Worm (Caenorhabditis elegans) whole organism, early embryonic: ENCODE measurements around the gene srbc-42.

Experiments used
- B0310.2 ChIP-seq: sonication (generic microtip); optimal IDR thresholded peaks from 2 replicates; lab custom pipeline; 2016; ENCODE audit warnings: mild to moderate bottlenecking, missing genetic modification characterization, missing compliant biosample characterization
- F13C5.2 ChIP-seq: sonication (generic microtip); optimal IDR thresholded peaks from 2 replicates; lab custom pipeline; 2017; ENCODE audit warnings: mild to moderate bottlenecking, missing genetic modification characterization, inconsistent platforms, missing compliant biosample characterization
- aly-1 ChIP-seq: sonication (generic microtip); optimal IDR thresholded peaks from 2 replicates; lab custom pipeline; 2016; ENCODE audit warnings: missing genetic modification characterization, missing compliant biosample characterization
- ama-1 ChIP-seq: fragments of 150-350 bp; optimal IDR thresholded peaks from 2 replicates; lab custom pipeline; 2014
- ceh-13 ChIP-seq: fragments of 200-800 bp; sonication (Bioruptor generic); optimal IDR thresholded peaks from 2 replicates; lab custom pipeline; 2018; ENCODE audit warnings: mild to moderate bottlenecking, missing genetic modification characterization, missing compliant biosample characterization
- ceh-36 ChIP-seq: sonication (generic microtip); optimal IDR thresholded peaks from 2 replicates; lab custom pipeline; 2016; ENCODE audit warnings: missing genetic modification characterization, inconsistent platforms, missing compliant biosample characterization
- ets-7 ChIP-seq: sonication (generic microtip); optimal IDR thresholded peaks from 2 replicates; lab custom pipeline; 2016; ENCODE audit warnings: missing genotype, missing genetic modification characterization, missing compliant biosample characterization
- flt-1 ChIP-seq: fragments of 200-800 bp; sonication (Bioruptor generic); IDR thresholded peaks from 2 replicates; pipeline ENCODE4 v1.3.6; 2022; ENCODE audit warnings: missing genetic modification characterization, missing compliant biosample characterization
- hmbx-1 ChIP-seq: sonication (generic microtip); optimal IDR thresholded peaks from 2 replicates; lab custom pipeline; 2016; ENCODE audit warnings: mild to moderate bottlenecking, missing genetic modification characterization, missing compliant biosample characterization
- hmg-4 ChIP-seq: fragments of 200-800 bp; sonication (Bioruptor generic); optimal IDR thresholded peaks from 2 replicates; lab custom pipeline; 2018; ENCODE audit warnings: mild to moderate bottlenecking, missing genetic modification characterization, missing compliant biosample characterization
- hnd-1 ChIP-seq: sonication (generic microtip); optimal IDR thresholded peaks from 2 replicates; lab custom pipeline; 2016; ENCODE audit warnings: missing genetic modification characterization, missing compliant biosample characterization
- pes-1 ChIP-seq: fragments of 200-800 bp; sonication (Bioruptor generic); IDR thresholded peaks from 2 replicates; pipeline ENCODE4 v1.3.6; 2022; ENCODE audit warnings: missing genetic modification reagents, missing genetic modification characterization, missing compliant biosample characterization
- scrt-1 ChIP-seq: fragments of 200-800 bp; sonication (Bioruptor generic); IDR thresholded peaks from 2 replicates; pipeline ENCODE4 v1.3.6; 2022; ENCODE audit warnings: missing genetic modification characterization, missing compliant biosample characterization
- sea-1 ChIP-seq: fragments of 200-800 bp; sonication (Bioruptor generic); conservative IDR thresholded peaks from 2 replicates; pipeline ENCODE4 v1.3.6; 2022; ENCODE audit warnings: missing genetic modification characterization, missing compliant biosample characterization
- tbx-11 ChIP-seq: fragments of 200-800 bp; sonication (Bioruptor generic); IDR thresholded peaks from 2 replicates; pipeline ENCODE4 v1.3.6; 2022; ENCODE audit warnings: missing genetic modification characterization, missing compliant biosample characterization
- tbx-37 ChIP-seq: fragments of 200-800 bp; sonication (Bioruptor generic); conservative IDR thresholded peaks from 2 replicates; pipeline ENCODE4 v1.3.6; 2022; ENCODE audit warnings: missing genetic modification reagents, missing genetic modification characterization, missing compliant biosample characterization
- tra-4 ChIP-seq: sonication (generic microtip); optimal IDR thresholded peaks from 2 replicates; lab custom pipeline; 2017; ENCODE audit warnings: missing genetic modification characterization, missing compliant biosample characterization

srbc-42 gene

ce11 chrV:2206181-2206580 lies 15.2 kb upstream of the srbc-42 start, which contains the start of gene srt-40:
Gene srt-40, minus strand, starts transcription at chrV:2206281.
- TF ChIP-seq hmg-4 (GFP tag; lab: Kevin White, UChicago) (no peak), B0310.2 (tag; lab: Kevin White, UChicago) (no peak), ama-1 (lab: Kevin White, UChicago) (no peak), sea-1 (no peak), F13C5.2 (tag; lab: Kevin White, UChicago) (no peak), scrt-1 (GFP tag; lab: Robert Waterston, UW) (no peak), pes-1 (GFP tag; lab: Robert Waterston, UW) (no peak), hmbx-1 (tag; lab: Kevin White, UChicago) (no peak), aly-1 (no peak), tbx-11 (GFP tag; lab: Robert Waterston, UW) (no peak), flt-1 (GFP tag; lab: Robert Waterston, UW) (no peak), ets-7 (tag; lab: Kevin White, UChicago) (no peak), hnd-1 (no peak), ceh-36 (tag; lab: Kevin White, UChicago) (no peak)

ce11 chrV:2204080-2204479 lies 13.1 kb upstream of the srbc-42 start, which contains the start of gene cyp-33C12:
Gene cyp-33C12, minus strand, starts transcription at chrV:2204400.
- TF ChIP-seq ceh-13 (GFP tag; lab: Kevin White, UChicago): no peak
- no peak for TF ChIP-seq ama-1 (lab: Kevin White, UChicago)

ce11 chrV:2201240-2201639 lies 10.2 kb upstream of the srbc-42 start, which contains the start of gene cyp-32B1:
Gene cyp-32B1, minus strand, starts transcription at chrV:2201415.
- TF ChIP-seq hmg-4 (GFP tag; lab: Kevin White, UChicago) (no peak), B0310.2 (tag; lab: Kevin White, UChicago) (no peak), flt-1 (GFP tag; lab: Robert Waterston, UW) (no peak), hnd-1 (no peak), scrt-1 (GFP tag; lab: Robert Waterston, UW) (no peak), F13C5.2 (tag; lab: Kevin White, UChicago) (no peak), ama-1 (lab: Kevin White, UChicago) (no peak), ets-7 (tag; lab: Kevin White, UChicago) (no peak), pes-1 (GFP tag; lab: Robert Waterston, UW) (no peak), tbx-11 (GFP tag; lab: Robert Waterston, UW) (no peak), aly-1 (no peak), sea-1 (no peak), ceh-36 (tag; lab: Kevin White, UChicago) (no peak), ceh-13 (GFP tag; lab: Kevin White, UChicago) (no peak), hmbx-1 (tag; lab: Kevin White, UChicago) (no peak), tra-4 (no peak)

ce11 chrV:2200402-2200801 lies 9.4 kb upstream of the srbc-42 start:
- no peak for TF ChIP-seq pes-1 (GFP tag; lab: Robert Waterston, UW)
- TF ChIP-seq F13C5.2 (tag; lab: Kevin White, UChicago): no peak
- TF ChIP-seq ceh-36 (tag; lab: Kevin White, UChicago): no peak
- TF ChIP-seq hmg-4 (GFP tag; lab: Kevin White, UChicago): no peak
- no peak for TF ChIP-seq tra-4
- TF ChIP-seq ceh-13 (GFP tag; lab: Kevin White, UChicago): no peak
- TF ChIP-seq ets-7 (tag; lab: Kevin White, UChicago): no peak
- TF ChIP-seq hnd-1: no peak
- no peak for TF ChIP-seq flt-1 (GFP tag; lab: Robert Waterston, UW)
- TF ChIP-seq sea-1: no peak

- TF ChIP-seq ceh-36 (tag; lab: Kevin White, UChicago) (no peak), hnd-1 (no peak), flt-1 (GFP tag; lab: Robert Waterston, UW) (no peak), pes-1 (GFP tag; lab: Robert Waterston, UW) (no peak), B0310.2 (tag; lab: Kevin White, UChicago) (no peak), F13C5.2 (tag; lab: Kevin White, UChicago) (no peak), ceh-13 (GFP tag; lab: Kevin White, UChicago) (no peak), tbx-11 (GFP tag; lab: Robert Waterston, UW) (no peak)
Measured at ce11 chrV:2199594-2199993, 8.6 kb upstream of the srbc-42 start.

- TF ChIP-seq tbx-37 (GFP tag; lab: Robert Waterston, UW) (no peak), hmbx-1 (tag; lab: Kevin White, UChicago) (no peak), tbx-11 (GFP tag; lab: Robert Waterston, UW) (no peak), hmg-4 (GFP tag; lab: Kevin White, UChicago) (no peak), tra-4 (no peak), ama-1 (lab: Kevin White, UChicago) (no peak), hnd-1 (no peak), pes-1 (GFP tag; lab: Robert Waterston, UW) (no peak), B0310.2 (tag; lab: Kevin White, UChicago) (no peak), scrt-1 (GFP tag; lab: Robert Waterston, UW) (no peak), F13C5.2 (tag; lab: Kevin White, UChicago) (no peak), flt-1 (GFP tag; lab: Robert Waterston, UW) (no peak), aly-1 (no peak), ceh-36 (tag; lab: Kevin White, UChicago) (no peak), ets-7 (tag; lab: Kevin White, UChicago) (no peak), ceh-13 (GFP tag; lab: Kevin White, UChicago) (no peak), sea-1 (no peak)
Measured at ce11 chrV:2192117-2192516, 1.1 kb upstream of the srbc-42 start, which contains the start of gene nhr-13. Gene nhr-13, plus strand, starts transcription at chrV:2192485.

ce11 chrV:2190383-2190782 lies 639 bp downstream of the srbc-42 start:
- no peak for TF ChIP-seq B0310.2 (tag; lab: Kevin White, UChicago)

- no peak for TF ChIP-seq tbx-37 (GFP tag; lab: Robert Waterston, UW)
- no peak for TF ChIP-seq pes-1 (GFP tag; lab: Robert Waterston, UW)
- TF ChIP-seq scrt-1 (GFP tag; lab: Robert Waterston, UW): no peak
- no peak for TF ChIP-seq flt-1 (GFP tag; lab: Robert Waterston, UW)
- TF ChIP-seq ama-1 (lab: Kevin White, UChicago): no peak
- no peak for TF ChIP-seq tra-4
- no peak for TF ChIP-seq ceh-36 (tag; lab: Kevin White, UChicago)
- no peak for TF ChIP-seq ceh-13 (GFP tag; lab: Kevin White, UChicago)
Measured at ce11 chrV:2187864-2188345, 3.1 kb downstream of the srbc-42 start, which contains the start of gene Y5H2B.3. Gene Y5H2B.3, plus strand, starts transcription at chrV:2188295.
